Worm (Caenorhabditis elegans) whole organism, L4 larva: ENCODE results near the gene F10D7.3.

Experiments
- F37D6.2 ChIP-seq: sonication (generic microtip); optimal IDR thresholded peaks from 2 replicates; lab custom pipeline; 2016; ENCODE audit warnings: mild to moderate bottlenecking, missing genetic modification characterization, missing compliant biosample characterization
- fkh-10 ChIP-seq: fragments of 150-350 bp; optimal IDR thresholded peaks from 2 replicates; lab custom pipeline; 2014; ENCODE audit warnings: missing biosample characterization, missing genetic modification reagents, missing genetic modification characterization
- lin-15B ChIP-seq: fragments of 150-350 bp; sonication (generic microtip); optimal IDR thresholded peaks from 3 replicates; lab custom pipeline; 2014; ENCODE audit warnings: missing biosample characterization, missing genetic modification characterization
- zag-1 ChIP-seq: fragments of 150-350 bp; optimal IDR thresholded peaks from 2 replicates; lab custom pipeline; 2014; ENCODE audit warnings: missing biosample characterization, missing genetic modification characterization

- TF ChIP-seq zag-1 (no peak), lin-15B (tag; lab: Kevin White, UChicago) (no peak), fkh-10 (GFP tag; lab: Kevin White, UChicago) (no peak), F37D6.2 (tag; lab: Kevin White, UChicago) (no peak)
Measured at ce11 chrX:17420585-17421459, 46.4 kb upstream of the F10D7.3 start.
